Fruit fly (Drosophila melanogaster) whole organism, embryonic: ENCODE measurements around the gene CG10211.
A peak's percentile ranks its signal among the peaks of the same experiment; 100 is the strongest.

Experiments
- BEAF-32 ChIP-seq: fragments of 200-800 bp; sonication (Bioruptor generic); optimal IDR thresholded peaks from 3 replicates; lab custom pipeline; 2017; ENCODE audit warnings: missing biosample characterization, missing genetic modification characterization, mild to moderate bottlenecking, moderate library complexity, missing genetic modification reagents
- CG10147 ChIP-seq: fragments of 200-800 bp; sonication (Bioruptor generic); optimal IDR thresholded peaks from 2 replicates; lab custom pipeline; 2019; ENCODE audit warnings: missing biosample characterization, mild to moderate bottlenecking, missing genetic modification characterization, moderate library complexity
- CG10431 ChIP-seq: fragments of 200-800 bp; sonication (Bioruptor generic); optimal IDR thresholded peaks from 3 replicates; lab custom pipeline; 2018; ENCODE audit warnings: missing biosample characterization, mild to moderate bottlenecking, missing genetic modification characterization
- CG10462 ChIP-seq: fragments of 200-800 bp; sonication (Bioruptor generic); optimal IDR thresholded peaks from 2 replicates; lab custom pipeline; 2016; ENCODE audit warnings: missing biosample characterization, missing genetic modification characterization
- CG10654 ChIP-seq: fragments of 200-800 bp; sonication (Bioruptor generic); optimal IDR thresholded peaks from 2 replicates; lab custom pipeline; 2016; ENCODE audit warnings: missing biosample characterization, missing genetic modification characterization
- CG13287 ChIP-seq: fragments of 200-800 bp; sonication (Bioruptor generic); IDR thresholded peaks from 2 replicates; pipeline ENCODE4 v1.3.6; 2022; ENCODE audit warnings: missing biosample characterization, missing genetic modification characterization; ENCODE audit not compliant: partially characterized antibody
- CG13624 ChIP-seq: fragments of 200-800 bp; sonication (Bioruptor generic); optimal IDR thresholded peaks from 2 replicates; lab custom pipeline; 2016; ENCODE audit warnings: missing biosample characterization, missing genetic modification characterization
- CG14965 ChIP-seq: fragments of 200-800 bp; sonication (Bioruptor generic); optimal IDR thresholded peaks from 2 replicates; lab custom pipeline; 2016; ENCODE audit warnings: missing biosample characterization, missing genetic modification characterization, borderline replicate concordance
- CG15073 ChIP-seq: fragments of 200-800 bp; sonication (Bioruptor generic); optimal IDR thresholded peaks from 2 replicates; lab custom pipeline; 2016; ENCODE audit warnings: missing biosample characterization, missing genetic modification characterization
- CG1602 ChIP-seq: fragments of 200-800 bp; sonication (Bioruptor generic); optimal IDR thresholded peaks from 3 replicates; lab custom pipeline; 2016; ENCODE audit warnings: missing biosample characterization, missing genetic modification characterization
- CG16779 ChIP-seq: fragments of 200-800 bp; sonication (Bioruptor generic); IDR thresholded peaks from 2 replicates; pipeline ENCODE4 v1.3.6; 2022; ENCODE audit warnings: missing biosample characterization, missing genetic modification characterization
- CG17186 ChIP-seq: fragments of 200-800 bp; sonication (Bioruptor generic); optimal IDR thresholded peaks from 3 replicates; lab custom pipeline; 2017; ENCODE audit warnings: missing biosample characterization, missing genetic modification reagents, missing genetic modification characterization
- CG17328 ChIP-seq: fragments of 200-800 bp; sonication (Bioruptor generic); IDR thresholded peaks from 2 replicates; pipeline ENCODE4 v1.3.6; 2022; ENCODE audit warnings: missing biosample characterization, missing genetic modification characterization
- CG2712 ChIP-seq: fragments of 200-800 bp; optimal IDR thresholded peaks from 3 replicates; lab custom pipeline; 2019; ENCODE audit warnings: missing biosample characterization, mild to moderate bottlenecking, missing genetic modification characterization, moderate library complexity
- CG30403 ChIP-seq: fragments of 200-800 bp; sonication (Bioruptor generic); optimal IDR thresholded peaks from 3 replicates; lab custom pipeline; 2016; ENCODE audit warnings: missing biosample characterization, missing genetic modification characterization
- CG30431 ChIP-seq: fragments of 200-800 bp; sonication (Bioruptor generic); optimal IDR thresholded peaks from 2 replicates; lab custom pipeline; 2017; ENCODE audit warnings: missing biosample characterization, missing genetic modification characterization
- CG31388 ChIP-seq: fragments of 200-800 bp; sonication (Bioruptor generic); optimal IDR thresholded peaks from 2 replicates; lab custom pipeline; 2016; ENCODE audit warnings: missing biosample characterization, missing genetic modification characterization
- CG32532 ChIP-seq: fragments of 200-800 bp; sonication (Bioruptor generic); IDR thresholded peaks from 2 replicates; pipeline ENCODE4 v1.3.6; 2022; ENCODE audit warnings: missing biosample characterization, missing genetic modification characterization
- CG43689 ChIP-seq: fragments of 200-800 bp; sonication (Bioruptor generic); IDR thresholded peaks from 2 replicates; pipeline ENCODE4 v1.3.6; 2022; ENCODE audit warnings: missing biosample characterization, missing genetic modification characterization
- CG6683 ChIP-seq: fragments of 200-800 bp; sonication (Bioruptor generic); optimal IDR thresholded peaks from 2 replicates; lab custom pipeline; 2017; ENCODE audit warnings: missing biosample characterization, mild to moderate bottlenecking, missing genetic modification characterization, missing genetic modification reagents
- CG8281 ChIP-seq: fragments of 200-800 bp; sonication (Bioruptor generic); optimal IDR thresholded peaks from 2 replicates; lab custom pipeline; 2018; ENCODE audit warnings: missing biosample characterization, mild to moderate bottlenecking, missing genetic modification characterization, moderate library complexity
- CkIIα-i1 ChIP-seq: fragments of 200-800 bp; sonication (Bioruptor generic); IDR thresholded peaks from 2 replicates; pipeline ENCODE4 v1.3.6; 2022; ENCODE audit warnings: missing biosample characterization, missing genetic modification characterization
- CoRest ChIP-seq: fragments of 200-800 bp; sonication (Bioruptor generic); optimal IDR thresholded peaks from 3 replicates; lab custom pipeline; 2018; ENCODE audit warnings: missing biosample characterization, mild to moderate bottlenecking, missing genetic modification characterization, moderate library complexity
- Ets97D ChIP-seq: fragments of 200-800 bp; sonication (Bioruptor generic); optimal IDR thresholded peaks from 3 replicates; lab custom pipeline; 2016; ENCODE audit warnings: missing biosample characterization, missing genetic modification characterization
- H2.0 ChIP-seq: fragments of 200-800 bp; sonication (Bioruptor generic); IDR thresholded peaks from 2 replicates; pipeline ENCODE4 v1.3.6; 2022; ENCODE audit warnings: missing biosample characterization, missing genetic modification characterization
- Hmx ChIP-seq: fragments of 200-800 bp; sonication (Bioruptor generic); optimal IDR thresholded peaks from 2 replicates; lab custom pipeline; 2016; ENCODE audit warnings: missing biosample characterization, missing genetic modification characterization
- Hr3 ChIP-seq: fragments of 200-800 bp; sonication (Bioruptor generic); optimal IDR thresholded peaks from 3 replicates; lab custom pipeline; 2016; ENCODE audit warnings: missing biosample characterization, missing genetic modification characterization
- Hr51 ChIP-seq, 2 experiments: fragments of 200-800 bp; sonication (Bioruptor generic); optimal IDR thresholded peaks; 2 replicates in 1 of 2; 3 replicates in 1 of 2; lab custom pipeline; 2016 to 2018; ENCODE audit warnings: missing biosample characterization in 2 of 2, missing genetic modification characterization in 2 of 2, mild to moderate bottlenecking in 1 of 2, moderate library complexity in 1 of 2
- Hsf ChIP-seq: fragments of 200-800 bp; sonication (Bioruptor generic); optimal IDR thresholded peaks from 3 replicates; lab custom pipeline; 2016; ENCODE audit warnings: missing biosample characterization, missing genetic modification characterization
- Max ChIP-seq: fragments of 200-800 bp; sonication (Bioruptor generic); optimal IDR thresholded peaks from 2 replicates; lab custom pipeline; 2016; ENCODE audit warnings: missing biosample characterization, mild to moderate bottlenecking, missing genetic modification characterization
- Nf-YC ChIP-seq: fragments of 200-800 bp; optimal IDR thresholded peaks from 3 replicates; lab custom pipeline; 2019; ENCODE audit warnings: missing biosample characterization, mild to moderate bottlenecking, missing genetic modification characterization, moderate library complexity
- Ravus ChIP-seq: fragments of 200-800 bp; sonication (Bioruptor generic); IDR thresholded peaks from 2 replicates; pipeline ENCODE4 v1.3.6; 2022; ENCODE audit warnings: missing biosample characterization, missing genetic modification characterization
- TFAM ChIP-seq: fragments of 200-800 bp; sonication (Bioruptor generic); optimal IDR thresholded peaks from 2 replicates; lab custom pipeline; 2017; ENCODE audit warnings: missing biosample characterization, missing genetic modification characterization, inconsistent platforms
- Tbp ChIP-seq: fragments of >200 bp; optimal IDR thresholded peaks from 2 replicates; lab custom pipeline; 2018; ENCODE audit warnings: missing biosample characterization, missing genetic modification characterization
- ab ChIP-seq: fragments of 200-800 bp; sonication (Bioruptor generic); optimal IDR thresholded peaks from 2 replicates; lab custom pipeline; 2016; ENCODE audit warnings: missing biosample characterization, missing genetic modification characterization
- abd-A ChIP-seq: fragments of 200-800 bp; sonication (Bioruptor generic); optimal IDR thresholded peaks from 3 replicates; lab custom pipeline; 2019; ENCODE audit warnings: missing biosample characterization, mild to moderate bottlenecking, missing genetic modification characterization, moderate library complexity
- bbx ChIP-seq: fragments of 200-800 bp; sonication (Bioruptor generic); IDR thresholded peaks from 2 replicates; pipeline ENCODE4 v1.3.6; 2022; ENCODE audit warnings: missing biosample characterization, missing genetic modification characterization; ENCODE audit not compliant: partially characterized antibody
- bowl ChIP-seq: fragments of 200-800 bp; sonication (Bioruptor generic); IDR thresholded peaks from 2 replicates; pipeline ENCODE4 v1.3.6; 2022; ENCODE audit warnings: missing biosample characterization, missing genetic modification characterization
- bsh ChIP-seq, 2 experiments: fragments of 200-800 bp; sonication (Bioruptor generic); optimal IDR thresholded peaks; 2 replicates each; lab custom pipeline; 2017 to 2018; ENCODE audit warnings: mild to moderate bottlenecking in 2 of 2, missing biosample characterization in 2 of 2, missing genetic modification characterization in 2 of 2, moderate library complexity in 1 of 2
- cas ChIP-seq: fragments of 200-800 bp; sonication (Bioruptor generic); IDR thresholded peaks from 2 replicates; pipeline ENCODE4 v1.3.6; 2022; ENCODE audit warnings: missing biosample characterization, missing genetic modification characterization
- crol ChIP-seq: fragments of 200-800 bp; sonication (Bioruptor generic); IDR thresholded peaks from 2 replicates; pipeline ENCODE4 v1.3.6; 2022; ENCODE audit warnings: missing biosample characterization, missing genetic modification characterization
- dm ChIP-seq: fragments of 200-800 bp; sonication (Bioruptor generic); optimal IDR thresholded peaks from 3 replicates; lab custom pipeline; 2016; ENCODE audit warnings: missing biosample characterization, missing genetic modification characterization
- ftz-f1 ChIP-seq: fragments of 200-800 bp; sonication (Bioruptor generic); optimal IDR thresholded peaks from 2 replicates; lab custom pipeline; 2016; ENCODE audit warnings: missing biosample characterization, missing genetic modification characterization
- jing ChIP-seq: fragments of 200-800 bp; sonication (Bioruptor generic); optimal IDR thresholded peaks from 2 replicates; lab custom pipeline; 2018; ENCODE audit warnings: missing biosample characterization, mild to moderate bottlenecking, missing genetic modification characterization
- lilli ChIP-seq: fragments of 200-800 bp; sonication (Bioruptor generic); optimal IDR thresholded peaks from 3 replicates; lab custom pipeline; 2016; ENCODE audit warnings: missing biosample characterization, missing genetic modification characterization
- mld ChIP-seq: fragments of 200-800 bp; sonication (Bioruptor generic); IDR thresholded peaks from 3 replicates; pipeline ENCODE4 v1.3.6; 2022; ENCODE audit warnings: missing biosample characterization, missing genetic modification characterization; ENCODE audit not compliant: partially characterized antibody
- salm ChIP-seq: fragments of 200-800 bp; sonication (Bioruptor generic); optimal IDR thresholded peaks from 2 replicates; lab custom pipeline; 2018; ENCODE audit warnings: missing biosample characterization, mild to moderate bottlenecking, missing genetic modification characterization
- shn ChIP-seq: fragments of 200-800 bp; sonication (Bioruptor generic); optimal IDR thresholded peaks from 3 replicates; lab custom pipeline; 2016; ENCODE audit warnings: missing biosample characterization, missing genetic modification characterization
- sisA ChIP-seq: fragments of 200-800 bp; sonication (Bioruptor generic); IDR thresholded peaks from 2 replicates; pipeline ENCODE4 v1.3.6; 2022; ENCODE audit warnings: missing biosample characterization, missing genetic modification characterization
- toy ChIP-seq: fragments of 200-800 bp; sonication (Bioruptor generic); IDR thresholded peaks from 2 replicates; pipeline ENCODE4 v1.3.6; 2022; ENCODE audit warnings: missing biosample characterization, missing genetic modification characterization
- trem ChIP-seq: fragments of 200-800 bp; optimal IDR thresholded peaks from 3 replicates; lab custom pipeline; 2019; ENCODE audit warnings: missing biosample characterization, mild to moderate bottlenecking, missing genetic modification characterization, moderate library complexity
- yki ChIP-seq: fragments of >200 bp; optimal IDR thresholded peaks from 3 replicates; lab custom pipeline; 2018
- zf30C ChIP-seq: fragments of 200-800 bp; sonication (Bioruptor generic); optimal IDR thresholded peaks from 3 replicates; lab custom pipeline; 2018; ENCODE audit warnings: missing biosample characterization, mild to moderate bottlenecking, missing genetic modification characterization
- zfh1 ChIP-seq: fragments of 200-800 bp; sonication (Bioruptor generic); IDR thresholded peaks from 3 replicates; pipeline ENCODE4 v1.3.6; 2022; ENCODE audit warnings: missing biosample characterization, missing genetic modification characterization

Gene CG10211

DNA sequence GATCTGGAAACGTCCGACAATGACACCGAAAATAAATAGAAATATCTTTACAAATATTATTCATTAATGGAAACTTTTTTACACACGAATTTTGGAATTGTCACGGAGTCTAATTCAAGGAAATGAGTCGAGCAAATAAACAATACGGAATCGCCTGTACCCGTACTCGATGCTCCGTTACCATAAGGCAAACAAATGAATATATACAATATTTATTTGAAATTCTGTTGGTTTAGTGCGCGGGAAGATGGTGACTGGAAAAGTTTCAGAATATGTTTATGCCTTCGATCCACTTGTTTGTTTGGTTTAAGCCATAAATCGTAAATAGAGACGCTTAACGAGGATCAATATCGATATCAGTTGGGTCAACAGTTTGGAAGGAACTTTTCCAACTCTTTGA, 39.1 kb downstream of the CG10211 start (continued):
- TF ChIP-seq CG17186 (GFP tag; lab: Kevin White, UChicago) (no peak), Hmx (GFP tag; lab: Kevin White, UChicago) (no peak), Tbp (no peak), sisA (GFP tag; lab: Robert Waterston, UW) (no peak), Nf-YC (no peak), crol (GFP tag; lab: Robert Waterston, UW) (no peak), CG10147 (GFP tag; lab: Kevin White, UChicago) (no peak), CG15073 (no peak), toy (GFP tag; lab: Robert Waterston, UW) (no peak), ftz-f1 (GFP tag; lab: Kevin White, UChicago) (no peak), CG1602 (no peak), zfh1 (GFP tag; lab: Robert Waterston, UW) (no peak), TFAM (GFP tag; lab: Kevin White, UChicago) (no peak), bbx (GFP tag; lab: Robert Waterston, UW) (no peak), abd-A (tag; lab: Kevin White, UChicago) (no peak), CG6683 (GFP tag; lab: Kevin White, UChicago) (no peak), bowl (GFP tag; lab: Robert Waterston, UW) (no peak), CG8281 (tag; lab: Kevin White, UChicago) (no peak), Max (no peak), CG10462 (GFP tag; lab: Kevin White, UChicago) (no peak), Ravus (GFP tag; lab: Robert Waterston, UW) (no peak), BEAF-32 (GFP tag; lab: Kevin White, UChicago) (no peak), trem (tag; lab: Kevin White, UChicago) (no peak), CG2712 (tag; lab: Kevin White, UChicago) (no peak), cas (GFP tag; lab: Robert Waterston, UW) (no peak), ab (no peak), CG30403 (GFP tag; lab: Kevin White, UChicago) (no peak), CG17328 (GFP tag; lab: Robert Waterston, UW) (no peak), Hr3 (no peak), CG13624 (no peak), CoRest (tag; lab: Kevin White, UChicago) (peak; percentile 3), H2.0 (no peak), Ets97D (no peak), lilli (GFP tag; lab: Kevin White, UChicago) (no peak), shn (GFP tag; lab: Kevin White, UChicago) (no peak), dm (no peak), CG10431 (no peak), CG31388 (GFP tag; lab: Kevin White, UChicago) (no peak), CkIIα-i1 (GFP tag; lab: Robert Waterston, UW) (no peak), Hsf (GFP tag; lab: Kevin White, UChicago) (no peak)
- TF ChIP-seq, all 482 proteins: peak for 36

DNA sequence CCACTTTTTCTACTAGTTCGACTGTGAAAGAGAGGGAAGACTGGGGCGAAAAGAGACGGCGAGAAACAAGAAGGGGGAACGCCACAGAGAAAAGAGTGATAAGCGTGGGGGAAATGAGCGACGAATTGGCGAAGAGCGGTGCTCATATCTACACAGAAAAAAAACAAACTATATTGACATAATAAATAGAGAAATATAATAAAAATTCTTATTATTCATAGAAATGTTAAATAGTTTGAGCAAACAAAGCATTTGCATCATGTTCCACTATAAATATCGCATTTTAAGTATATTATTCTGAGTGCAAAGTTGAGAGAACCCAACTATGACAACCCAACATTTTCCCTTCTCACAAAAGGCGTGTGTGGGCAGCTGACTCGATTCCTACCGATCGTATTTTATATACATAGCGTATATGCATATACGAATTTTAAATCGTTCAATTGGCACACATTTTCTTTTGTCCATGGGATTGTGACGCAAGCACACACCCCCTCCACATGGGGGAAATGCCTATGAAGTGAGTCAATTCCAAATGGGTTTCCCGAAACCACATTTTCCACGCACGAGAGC, 40.8 kb downstream of the CG10211 start:
- TF ChIP-seq CG16779 (GFP tag; lab: Robert Waterston, UW): no peak
- TF ChIP-seq CG14965: no peak
- TF ChIP-seq CG10654 (GFP tag; lab: Kevin White, UChicago): peak; percentile 53
- TF ChIP-seq yki: no peak
- no peak for TF ChIP-seq mld (GFP tag; lab: Robert Waterston, UW)
- peak; percentile 86 for TF ChIP-seq CG32532
- TF ChIP-seq CG13287 (GFP tag; lab: Robert Waterston, UW): no peak
- TF ChIP-seq zf30C: no peak
- TF ChIP-seq CG30431 (GFP tag; lab: Kevin White, UChicago): peak; percentile 15
- TF ChIP-seq salm (tag; lab: Kevin White, UChicago): peak; percentile 51
- TF ChIP-seq bsh (GFP tag; optimal IDR thresholded peaks at IDR 0.05; lab: Kevin White, UChicago): peak; percentile 13 to 69
- TF ChIP-seq CG43689 (GFP tag; lab: Robert Waterston, UW): peak; percentile 46; the same call in 1 of the 2 replicates
- TF ChIP-seq Hr51 (GFP tag; optimal IDR thresholded peaks at IDR 0.05; lab: Kevin White, UChicago): peak in 1 of 2 experiments; percentile 86
- TF ChIP-seq jing: peak; percentile 10
